Worm (Caenorhabditis elegans) whole organism, L4 larva: ENCODE measurements around the gene ugt-11.

Experiments
- Y75B8A.6 ChIP-seq: fragments of 200-800 bp; sonication (Bioruptor generic); IDR thresholded peaks from 2 replicates; pipeline ENCODE4 v1.3.6; 2022; ENCODE audit warnings: missing genetic modification reagents, missing genetic modification characterization, missing compliant biosample characterization
- aly-2 ChIP-seq: sonication (generic microtip); optimal IDR thresholded peaks from 2 replicates; lab custom pipeline; 2018; ENCODE audit warnings: missing biosample characterization, missing genetic modification characterization
- ama-1 ChIP-seq: fragments of 150-350 bp; optimal IDR thresholded peaks from 2 replicates; lab custom pipeline; 2014; ENCODE audit warnings: inconsistent platforms, mixed read lengths
- daf-12 ChIP-seq: fragments of 150-350 bp; optimal IDR thresholded peaks from 2 replicates; lab custom pipeline; 2014; ENCODE audit warnings: missing biosample characterization, missing genetic modification reagents, missing genetic modification characterization
- dpl-1 ChIP-seq: fragments of 150-350 bp; optimal IDR thresholded peaks from 2 replicates; lab custom pipeline; 2014; ENCODE audit warnings: missing biosample characterization, missing genetic modification reagents, missing genetic modification characterization
- lsy-2 ChIP-seq, 2 experiments: fragments of 150-350 bp in 1 of 2; sonication (generic microtip) in 1 of 2; optimal IDR thresholded peaks; 2 replicates each; lab custom pipeline; 2014 to 2017; ENCODE audit warnings: missing biosample characterization in 2 of 2, missing genetic modification characterization in 2 of 2
- nhr-237 ChIP-seq: sonication (generic microtip); optimal IDR thresholded peaks from 2 replicates; lab custom pipeline; 2017; ENCODE audit warnings: missing biosample characterization, missing genetic modification characterization
- nhr-41 ChIP-seq: fragments of 200-800 bp; sonication (Bioruptor generic); IDR thresholded peaks from 2 replicates; pipeline ENCODE4 v1.3.6; 2022; ENCODE audit warnings: missing genetic modification reagents, missing genetic modification characterization, missing compliant biosample characterization
- pqm-1 ChIP-seq: sonication (generic microtip); optimal IDR thresholded peaks from 2 replicates; lab custom pipeline; 2017; ENCODE audit warnings: missing biosample characterization, missing genetic modification characterization
- skn-1 ChIP-seq: fragments of 150-350 bp; optimal IDR thresholded peaks from 2 replicates; lab custom pipeline; 2014; ENCODE audit warnings: missing biosample characterization, missing genetic modification characterization
- unc-62 ChIP-seq, 3 experiments: fragments of 150-350 bp in 1 of 3; sonication (generic microtip); optimal IDR thresholded peaks in 2 of 3; peaks in 1 of 3; 1 replicate in 1 of 3; 2 replicates in 2 of 3; lab custom pipeline; 2014 to 2017; ENCODE audit warnings: missing biosample characterization in 3 of 3, missing genetic modification characterization in 3 of 3, missing genetic modification reagents in 3 of 3, missing genotype in 1 of 3

DNA sequence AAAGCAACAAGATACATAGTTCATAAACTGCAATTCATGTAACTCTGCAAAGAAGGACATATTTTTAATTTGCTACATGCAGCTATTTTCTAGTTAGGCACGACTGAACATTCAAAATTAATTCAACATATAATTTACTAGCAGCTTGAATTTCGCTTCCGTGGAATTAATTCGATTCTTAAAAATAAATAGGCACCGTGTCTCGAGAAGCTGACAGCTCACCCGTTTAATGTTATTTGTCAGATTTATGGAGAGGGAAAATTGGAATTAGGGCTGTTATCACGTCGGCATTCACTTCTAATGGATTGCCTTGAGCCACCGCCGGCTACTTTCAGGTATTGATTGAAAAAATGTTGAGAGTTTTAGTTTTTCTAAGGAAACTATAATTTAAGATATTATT, 31.5 kb upstream of the ugt-11 start, which contains the start of gene srh-21:
- TF ChIP-seq unc-62 (GFP tag; optimal IDR thresholded peaks at IDR 0.05 in 1 of 2; lab: Kevin White, UChicago): peak in 1 of 2 experiments; percentile 65
- TF ChIP-seq unc-62 (tag; optimal IDR thresholded peaks at IDR 0.05; lab: Kevin White, UChicago): no peak
- no peak for TF ChIP-seq nhr-41 (GFP tag; lab: Robert Waterston, UW)
- no peak for TF ChIP-seq daf-12 (tag; lab: Kevin White, UChicago)
- TF ChIP-seq pqm-1: no peak
- TF ChIP-seq ama-1: no peak
- TF ChIP-seq Y75B8A.6 (GFP tag; lab: Robert Waterston, UW): no peak
- no peak for TF ChIP-seq lsy-2 (tag; optimal IDR thresholded peaks at IDR 0.05; lab: Kevin White, UChicago)
- no peak for TF ChIP-seq dpl-1 (GFP tag; lab: Kevin White, UChicago)
- TF ChIP-seq aly-2 (tag; lab: Kevin White, UChicago): no peak
- TF ChIP-seq skn-1: no peak
- no peak for TF ChIP-seq nhr-237 (tag; lab: Kevin White, UChicago)
